Fruit fly (Drosophila melanogaster) whole organism: ENCODE data around the gene CG10841.

Source experiments
- CG8478 ChIP-seq: fragments of >200 bp; optimal IDR thresholded peaks from 2 replicates; lab custom pipeline; 2018; ENCODE audit warnings: inconsistent platforms
- Dll ChIP-seq: fragments of >200 bp; optimal IDR thresholded peaks from 2 replicates; lab custom pipeline; 2017
- EcR ChIP-seq, 2 experiments: fragments of >200 bp; optimal IDR thresholded peaks; 2 replicates each; lab custom pipeline; 2017; ENCODE audit warnings: missing biosample characterization in 2 of 2, missing genetic modification characterization in 2 of 2, missing genetic modification reagents in 2 of 2
- pan ChIP-seq: fragments of >200 bp; optimal IDR thresholded peaks from 2 replicates; lab custom pipeline; 2017
- psq ChIP-seq: fragments of >200 bp; optimal IDR thresholded peaks from 2 replicates; lab custom pipeline; 2017
- usp ChIP-seq: fragments of >200 bp; optimal IDR thresholded peaks from 2 replicates; lab custom pipeline; 2017; ENCODE audit warnings: missing biosample characterization, missing genetic modification characterization, mixed read lengths

- TF ChIP-seq psq (lab: Kevin White, UChicago): no peak
- no peak for TF ChIP-seq usp (GFP tag; lab: Kevin White, UChicago)
- no peak for TF ChIP-seq pan
- no peak for TF ChIP-seq Dll
- no peak for TF ChIP-seq CG8478
- TF ChIP-seq EcR (GFP tag; optimal IDR thresholded peaks at IDR 0.05; lab: Kevin White, UChicago): no peak
Measured at dm6 chr3R:13646729-13647633, 15.2 kb downstream of the CG10841 start, which contains the start of gene rin.
